Worm (Caenorhabditis elegans): ENCODE data around the gene C35D10.3.
A peak's percentile ranks its signal among the peaks of the same experiment; 100 is the strongest.

Gene C35D10.3

ce11 chrIII:4899728-4900127, 31.0 kb downstream of the C35D10.3 start (continued):
- TF ChIP-seq nhr-10 (tag; optimal IDR thresholded peaks at IDR 0.05) (peak; percentile 96), nhr-41 (GFP tag; IDR thresholded peaks at IDR 0.05) (peak; percentile 99), ztf-11 (tag; optimal IDR thresholded peaks at IDR 0.05) (no peak), nhr-28 (tag; optimal IDR thresholded peaks at IDR 0.05) (peak; percentile 98), nhr-77 (tag; optimal IDR thresholded peaks at IDR 0.05) (peak; percentile 96), T26A8.4 (GFP tag; IDR thresholded peaks at IDR 0.05) (peak; percentile 98), skn-1 (tag; optimal IDR thresholded peaks at IDR 0.05) (peak; percentile 64), hlh-11 (tag; optimal IDR thresholded peaks at IDR 0.05) (peak; percentile 100), lin-38 (GFP tag; IDR thresholded peaks at IDR 0.05) (peak; percentile 94), zfp-3 (GFP tag; conservative IDR thresholded peaks at IDR 0.05) (peak; percentile 96), snpc-4 (tag; optimal IDR thresholded peaks at IDR 0.05) (peak; percentile 12), mxl-2 (GFP tag; conservative IDR thresholded peaks at IDR 0.05) (peak; percentile 88), F26F4.8 (GFP tag; conservative IDR thresholded peaks at IDR 0.05) (peak; percentile 75)

ce11 chrIII:4900260-4900659, 31.5 kb downstream of the C35D10.3 start, which contains the start of gene tag-340:
TSS of gene tag-340 (plus strand) at chrIII:4900508.
- TF ChIP-seq dpl-1 (GFP tag; optimal IDR thresholded peaks at IDR 0.05) (no peak), nhr-28 (tag; optimal IDR thresholded peaks at IDR 0.05) (peak; percentile 3), ceh-82 (tag; optimal IDR thresholded peaks at IDR 0.05) (no peak), daf-16 (GFP tag; optimal IDR thresholded peaks at IDR 0.05) (no peak), daf-16 (tag; optimal IDR thresholded peaks at IDR 0.05) (peak; percentile 42), duxl-1 (tag; optimal IDR thresholded peaks at IDR 0.05; ENCODE audit: poor library complexity) (no peak), lin-1 (GFP tag; IDR thresholded peaks at IDR 0.05) (no peak), ces-1 (GFP tag; optimal IDR thresholded peaks at IDR 0.05) (no peak), fos-1 (tag; optimal IDR thresholded peaks at IDR 0.05) (no peak), lin-29 (GFP tag; IDR thresholded peaks at IDR 0.05) (no peak), zip-2 (tag; optimal IDR thresholded peaks at IDR 0.05) (no peak), nhr-111 (GFP tag; optimal IDR thresholded peaks at IDR 0.05) (no peak)

- TF ChIP-seq nhr-28 (tag; optimal IDR thresholded peaks at IDR 0.05) (no peak), jun-1 (tag; optimal IDR thresholded peaks at IDR 0.05) (no peak), arid-1 (GFP tag; conservative IDR thresholded peaks at IDR 0.05) (no peak)
These were observed 35.1 kb downstream of the C35D10.3 start, which contains the start of gene kbp-2 for ce11 chrIII:4903784-4904183. TSS of gene kbp-2 (minus strand) at chrIII:4903884.

ce11 chrIII:4905405-4905804, 36.7 kb downstream of the C35D10.3 start, which contains the start of gene F26F4.8:
TSS of gene F26F4.8 (minus strand) at chrIII:4905473.
- TF ChIP-seq dpl-1 (GFP tag; optimal IDR thresholded peaks at IDR 0.05) (peak; percentile 49), rbr-2 (tag; optimal IDR thresholded peaks at IDR 0.05) (peak; percentile 3), unc-130 (GFP tag; optimal IDR thresholded peaks at IDR 0.05) (peak; percentile 77), mes-2 (tag; optimal IDR thresholded peaks at IDR 0.05; ENCODE audit: poor library complexity, severe bottlenecking) (peak; percentile 69), hif-1 (tag; optimal IDR thresholded peaks at IDR 0.05) (peak in 1 of 2 experiments; percentile 52), unc-39 (tag; optimal IDR thresholded peaks at IDR 0.05) (no peak), ztf-11 (tag; optimal IDR thresholded peaks at IDR 0.05) (no peak)

ce11 chrIII:4906365-4906764, 37.6 kb downstream of the C35D10.3 start:
- TF ChIP-seq dpl-1 (GFP tag; optimal IDR thresholded peaks at IDR 0.05): peak; percentile 25
- peak; percentile 75 for TF ChIP-seq nhr-28 (tag; optimal IDR thresholded peaks at IDR 0.05)
- peak; percentile 33; the same call in 1 of the 2 replicates for TF ChIP-seq dmd-6 (GFP tag; IDR thresholded peaks at IDR 0.05)
- TF ChIP-seq mxl-3 (GFP tag; optimal IDR thresholded peaks at IDR 0.05): peak; percentile 25
- no peak for TF ChIP-seq nhr-42 (GFP tag; IDR thresholded peaks at IDR 0.05)
- no peak for TF ChIP-seq aha-1 (tag)
- no peak for TF ChIP-seq daf-16 (GFP tag; optimal IDR thresholded peaks at IDR 0.05)
- TF ChIP-seq daf-16 (tag; optimal IDR thresholded peaks at IDR 0.05): peak; percentile 16
- no peak for TF ChIP-seq lin-15B (tag; optimal IDR thresholded peaks at IDR 0.05)
- TF ChIP-seq lin-13 (GFP tag; optimal IDR thresholded peaks at IDR 0.05): no peak
- TF ChIP-seq pqm-1 (tag; optimal IDR thresholded peaks at IDR 0.05): peak; percentile 68
- no peak for TF ChIP-seq Y105C5A.15 (GFP tag; IDR thresholded peaks at IDR 0.05)
- no peak for TF ChIP-seq zfp-3 (GFP tag; conservative IDR thresholded peaks at IDR 0.05)
- TF ChIP-seq fkh-10 (GFP tag; optimal IDR thresholded peaks at IDR 0.05): no peak
- TF ChIP-seq Y48G9A.11 (GFP tag; IDR thresholded peaks at IDR 0.05): no peak
- no peak for TF ChIP-seq lin-1 (GFP tag; IDR thresholded peaks at IDR 0.05)
- TF ChIP-seq dve-1 (tag; optimal IDR thresholded peaks at IDR 0.05; ENCODE audit: insufficient read depth): peak; percentile 35
- TF ChIP-seq nhr-111 (GFP tag; optimal IDR thresholded peaks at IDR 0.05): no peak
- peak; percentile 22 for TF ChIP-seq mes-2 (tag; optimal IDR thresholded peaks at IDR 0.05; ENCODE audit: poor library complexity, severe bottlenecking)
- no peak for TF ChIP-seq Y5F2A.4 (GFP tag; optimal IDR thresholded peaks at IDR 0.05)
- TF ChIP-seq gei-8 (GFP tag; optimal IDR thresholded peaks at IDR 0.05): no peak
- TF ChIP-seq skn-1 (tag; optimal IDR thresholded peaks at IDR 0.05): no peak
